Worm (Caenorhabditis elegans): ENCODE measurements around the gene Y16B4A.2.

- TF ChIP-seq tab-1 (GFP tag; IDR thresholded peaks at IDR 0.05) (no peak), ref-1 (GFP tag; conservative IDR thresholded peaks at IDR 0.05) (no peak), flt-1 (GFP tag; IDR thresholded peaks at IDR 0.05) (no peak), cog-1 (tag; optimal IDR thresholded peaks at IDR 0.05) (no peak), ztf-29 (GFP tag; IDR thresholded peaks at IDR 0.05) (no peak), T22C8.4 (GFP tag; IDR thresholded peaks at IDR 0.05) (no peak), ztf-23 (GFP tag; IDR thresholded peaks at IDR 0.05) (no peak), med-1 (GFP tag; optimal IDR thresholded peaks at IDR 0.05; ENCODE audit: insufficient read depth) (no peak), klf-2 (GFP tag; conservative IDR thresholded peaks at IDR 0.05) (no peak)
These were observed 53.9 kb downstream of the Y16B4A.2 start for ce11 chrX:14717782-14718181.
